Fruit fly (Drosophila melanogaster) Kc167 (cell line): ENCODE measurements around the gene RpS30.

Experiments used
- Myc ChIP-seq: fragments of >200 bp; optimal IDR thresholded peaks from 2 replicates; lab custom pipeline; 2017; ENCODE audit warnings: missing external identifiers
- insv ChIP-seq: fragments of >200 bp; optimal IDR thresholded peaks from 3 replicates; lab custom pipeline; 2018; ENCODE audit warnings: missing external identifiers
- psq ChIP-seq: fragments of >200 bp; optimal IDR thresholded peaks from 2 replicates; lab custom pipeline; 2017; ENCODE audit warnings: missing external identifiers
- ttk ChIP-seq: sonication (Bioruptor generic); optimal IDR thresholded peaks from 2 replicates; lab custom pipeline; 2017; ENCODE audit warnings: missing external identifiers

DNA sequence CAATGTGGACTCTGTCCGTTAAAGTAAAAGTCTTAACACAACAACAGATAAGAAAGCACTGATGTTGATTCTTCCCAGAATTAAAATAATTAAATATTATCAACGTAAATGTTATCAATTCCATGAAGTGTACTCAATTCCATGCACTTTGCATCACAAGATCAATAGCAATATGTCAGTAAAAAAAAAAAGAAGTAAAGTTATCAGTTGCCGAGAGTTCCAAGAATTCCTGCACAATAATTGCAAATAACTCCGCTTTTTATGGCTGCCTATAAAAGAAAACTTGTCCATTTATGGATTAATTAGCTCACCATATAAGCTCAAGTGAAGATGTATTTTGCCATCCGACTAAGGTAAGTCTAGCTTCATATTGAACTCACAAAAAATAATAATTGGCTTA, 27.1 kb downstream of the RpS30 start, which contains the start of gene TotZ:
- TF ChIP-seq insv (lab: Kevin White, UChicago) = no peak
- TF ChIP-seq Myc = no peak
- no peak for TF ChIP-seq ttk (lab: Kevin White, UChicago)
- no peak for TF ChIP-seq psq (lab: Kevin White, UChicago)
